Worm (Caenorhabditis elegans) whole organism, L1 larva: Measurements from ENCODE around the gene F53H1.3.

ENCODE experiments used
- C04F5.9 ChIP-seq: sonication (generic microtip); optimal IDR thresholded peaks from 2 replicates; lab custom pipeline; 2016; ENCODE audit warnings: missing genetic modification characterization, missing compliant biosample characterization
- aly-2 ChIP-seq: fragments of 150-350 bp; optimal IDR thresholded peaks from 2 replicates; lab custom pipeline; 2014; ENCODE audit warnings: missing biosample characterization, missing genetic modification characterization
- dsc-1 ChIP-seq: sonication (generic microtip); optimal IDR thresholded peaks from 2 replicates; lab custom pipeline; 2016; ENCODE audit warnings: mild to moderate bottlenecking, missing genetic modification characterization, missing compliant biosample characterization
- nhr-76 ChIP-seq: sonication (generic microtip); optimal IDR thresholded peaks from 2 replicates; lab custom pipeline; 2017; ENCODE audit warnings: missing biosample characterization, missing genetic modification characterization
- pqm-1 ChIP-seq: sonication (generic microtip); optimal IDR thresholded peaks from 3 replicates; lab custom pipeline; 2017; ENCODE audit warnings: missing biosample characterization, missing genetic modification characterization

- TF ChIP-seq C04F5.9 (no peak), dsc-1 (tag; lab: Kevin White, UChicago) (no peak), aly-2 (tag; lab: Kevin White, UChicago) (no peak), nhr-76 (no peak), pqm-1 (tag; lab: Kevin White, UChicago) (no peak)
Measured at ce11 chrIV:1289327-1289726, 39.6 kb upstream of the F53H1.3 start, which contains the start of gene plst-1.
